Worm (Caenorhabditis elegans) whole organism, mixed stage, embryonic: Measurements from ENCODE around the gene mlt-4.

Experiments
- ceh-83 ChIP-seq: fragments of 200-800 bp; sonication (Bioruptor generic); optimal IDR thresholded peaks from 2 replicates; lab custom pipeline; 2018; ENCODE audit warnings: mild to moderate bottlenecking, missing genetic modification characterization, missing compliant biosample characterization
- ces-1 ChIP-seq: fragments of 150-350 bp; optimal IDR thresholded peaks from 2 replicates; lab custom pipeline; 2014; ENCODE audit warnings: missing biosample characterization, missing genetic modification reagents, missing genetic modification characterization
- mep-1 ChIP-seq: fragments of 150-350 bp; optimal IDR thresholded peaks from 2 replicates; lab custom pipeline; 2017; ENCODE audit warnings: missing biosample characterization, missing genetic modification reagents, missing genetic modification characterization, inconsistent platforms
- nhr-12 ChIP-seq: fragments of 150-350 bp; optimal IDR thresholded peaks from 2 replicates; lab custom pipeline; 2014; ENCODE audit warnings: missing biosample characterization, missing genetic modification characterization
- snpc-4 ChIP-seq: fragments of 150-350 bp; optimal IDR thresholded peaks from 2 replicates; lab custom pipeline; 2014; ENCODE audit warnings: missing biosample characterization, missing genetic modification characterization
- unc-39 ChIP-seq: fragments of 150-350 bp; optimal IDR thresholded peaks from 2 replicates; lab custom pipeline; 2014; ENCODE audit warnings: missing biosample characterization, missing genetic modification characterization
- unc-62 ChIP-seq: fragments of 150-350 bp; optimal IDR thresholded peaks from 2 replicates; lab custom pipeline; 2014; ENCODE audit warnings: missing biosample characterization, missing genetic modification reagents, missing genetic modification characterization
- zip-8 ChIP-seq: fragments of 150-350 bp; optimal IDR thresholded peaks from 2 replicates; lab custom pipeline; 2014; ENCODE audit warnings: missing biosample characterization, missing genetic modification characterization
- ztf-11 ChIP-seq: fragments of 150-350 bp; optimal IDR thresholded peaks from 2 replicates; lab custom pipeline; 2014; ENCODE audit warnings: missing biosample characterization, missing genetic modification characterization

ce11 chrV:20237429-20237828 is 51.8 kb downstream of the mlt-4 start, which contains the start of gene sld-5:
- no peak for TF ChIP-seq ceh-83 (GFP tag; lab: Kevin White, UChicago)
- TF ChIP-seq snpc-4 (tag; lab: Kevin White, UChicago): no peak
- no peak for TF ChIP-seq zip-8 (tag; lab: Kevin White, UChicago)
- no peak for TF ChIP-seq mep-1 (tag; lab: Kevin White, UChicago)
- TF ChIP-seq unc-39 (tag; lab: Kevin White, UChicago): no peak
- TF ChIP-seq ztf-11 (tag; lab: Kevin White, UChicago): no peak
- no peak for TF ChIP-seq unc-62 (GFP tag; lab: Kevin White, UChicago)
- TF ChIP-seq nhr-12 (tag; lab: Kevin White, UChicago): no peak
- no peak for TF ChIP-seq ces-1 (GFP tag; lab: Kevin White, UChicago)
